Worm (Caenorhabditis elegans) whole organism, late embryonic: Measurements from ENCODE around the gene F54H5.14.

Source experiments
- C08G9.2 ChIP-seq: sonication (generic microtip); optimal IDR thresholded peaks from 2 replicates; lab custom pipeline; 2016; ENCODE audit warnings: mild to moderate bottlenecking, missing genetic modification characterization, moderate library complexity, missing compliant biosample characterization
- C38D4.7 ChIP-seq: fragments of 200-800 bp; sonication (Bioruptor generic); optimal IDR thresholded peaks from 2 replicates; lab custom pipeline; 2018; ENCODE audit warnings: mild to moderate bottlenecking, missing genetic modification characterization, moderate library complexity, missing compliant biosample characterization
- F13H6.1 ChIP-seq: sonication (generic microtip); optimal IDR thresholded peaks from 2 replicates; lab custom pipeline; 2016; ENCODE audit warnings: missing genetic modification characterization, missing compliant biosample characterization
- K02D7.2 ChIP-seq: sonication (generic microtip); optimal IDR thresholded peaks from 2 replicates; lab custom pipeline; 2017; ENCODE audit warnings: mild to moderate bottlenecking, missing genetic modification characterization, missing compliant biosample characterization
- Y22D7AL.16 ChIP-seq: sonication (generic microtip); optimal IDR thresholded peaks from 2 replicates; lab custom pipeline; 2016; ENCODE audit warnings: missing genetic modification characterization, missing compliant biosample characterization
- ceh-14 ChIP-seq: sonication (generic microtip); optimal IDR thresholded peaks from 2 replicates; lab custom pipeline; 2016; ENCODE audit warnings: missing genotype, missing genetic modification characterization, missing compliant biosample characterization
- ceh-18 ChIP-seq: sonication (generic microtip); optimal IDR thresholded peaks from 2 replicates; lab custom pipeline; 2016; ENCODE audit warnings: missing genetic modification characterization, missing compliant biosample characterization
- ceh-2 ChIP-seq: sonication (generic microtip); optimal IDR thresholded peaks from 2 replicates; lab custom pipeline; 2016; ENCODE audit warnings: missing genotype, missing genetic modification characterization, missing compliant biosample characterization
- ceh-22 ChIP-seq: sonication (generic microtip); optimal IDR thresholded peaks from 2 replicates; lab custom pipeline; 2017; ENCODE audit warnings: missing biosample characterization, missing genetic modification characterization
- ceh-24 ChIP-seq: sonication (generic microtip); optimal IDR thresholded peaks from 2 replicates; lab custom pipeline; 2016; ENCODE audit warnings: mild to moderate bottlenecking, missing genetic modification characterization, missing compliant biosample characterization
- ceh-30 ChIP-seq: fragments of 150-350 bp; optimal IDR thresholded peaks from 2 replicates; lab custom pipeline; 2014; ENCODE audit warnings: missing biosample characterization, missing genetic modification characterization
- ceh-34 ChIP-seq: sonication (generic microtip); optimal IDR thresholded peaks from 2 replicates; lab custom pipeline; 2016; ENCODE audit warnings: mild to moderate bottlenecking, missing genetic modification characterization, missing compliant biosample characterization
- ceh-6 ChIP-seq: fragments of 200-800 bp; sonication (Bioruptor generic); optimal IDR thresholded peaks from 2 replicates; lab custom pipeline; 2018; ENCODE audit warnings: mild to moderate bottlenecking, missing genetic modification characterization, missing compliant biosample characterization
- ceh-9 ChIP-seq: sonication (generic microtip); optimal IDR thresholded peaks from 2 replicates; lab custom pipeline; 2016; ENCODE audit warnings: mild to moderate bottlenecking, missing genetic modification characterization, inconsistent platforms, missing compliant biosample characterization
- che-1 ChIP-seq: sonication (generic microtip); optimal IDR thresholded peaks from 2 replicates; lab custom pipeline; 2016; ENCODE audit warnings: mild to moderate bottlenecking, missing genetic modification characterization, missing compliant biosample characterization
- dmd-4 ChIP-seq: sonication (generic microtip); optimal IDR thresholded peaks from 2 replicates; lab custom pipeline; 2016; ENCODE audit warnings: borderline replicate concordance, missing genetic modification characterization, missing compliant biosample characterization
- dve-1 ChIP-seq: sonication (generic microtip); optimal IDR thresholded peaks from 2 replicates; lab custom pipeline; 2017; ENCODE audit warnings: antibody characterized with exemption, mild to moderate bottlenecking, missing genetic modification characterization, missing compliant biosample characterization
- elt-2 ChIP-seq: sonication (generic microtip); optimal IDR thresholded peaks from 2 replicates; lab custom pipeline; 2016; ENCODE audit warnings: missing genetic modification reagents, missing genetic modification characterization, missing compliant biosample characterization
- elt-4 ChIP-seq: sonication (generic microtip); optimal IDR thresholded peaks from 2 replicates; lab custom pipeline; 2016; ENCODE audit warnings: missing genetic modification characterization, missing compliant biosample characterization
- eyg-1 ChIP-seq: sonication (generic microtip); optimal IDR thresholded peaks from 2 replicates; lab custom pipeline; 2016; ENCODE audit warnings: missing genotype, missing genetic modification characterization, missing compliant biosample characterization
- fax-1 ChIP-seq: sonication (generic microtip); optimal IDR thresholded peaks from 2 replicates; lab custom pipeline; 2016; ENCODE audit warnings: missing genotype, missing genetic modification characterization, missing compliant biosample characterization
- hlh-13 ChIP-seq: fragments of 200-800 bp; sonication (Bioruptor generic); optimal IDR thresholded peaks from 2 replicates; lab custom pipeline; 2018; ENCODE audit warnings: mild to moderate bottlenecking, missing genetic modification characterization, missing compliant biosample characterization
- hlh-15 ChIP-seq: sonication (generic microtip); optimal IDR thresholded peaks from 2 replicates; lab custom pipeline; 2016; ENCODE audit warnings: missing genetic modification characterization, missing compliant biosample characterization
- hlh-8 ChIP-seq: sonication (generic microtip); optimal IDR thresholded peaks from 2 replicates; lab custom pipeline; 2016; ENCODE audit warnings: missing genotype, missing genetic modification characterization, missing compliant biosample characterization
- lim-6 ChIP-seq: sonication (generic microtip); optimal IDR thresholded peaks from 2 replicates; lab custom pipeline; 2016; ENCODE audit warnings: missing genetic modification characterization, missing compliant biosample characterization
- madf-2 ChIP-seq: sonication (generic microtip); optimal IDR thresholded peaks from 2 replicates; lab custom pipeline; 2017; ENCODE audit warnings: missing genetic modification characterization, missing compliant biosample characterization
- nfya-1 ChIP-seq: sonication (generic microtip); optimal IDR thresholded peaks from 2 replicates; lab custom pipeline; 2017; ENCODE audit warnings: missing genetic modification characterization, mild to moderate bottlenecking, missing compliant biosample characterization, antibody characterized with exemption, moderate library complexity
- nhr-11 ChIP-seq: fragments of 150-350 bp; optimal IDR thresholded peaks from 2 replicates; lab custom pipeline; 2014; ENCODE audit warnings: missing biosample characterization, missing genetic modification characterization
- odd-2 ChIP-seq: sonication (generic microtip); optimal IDR thresholded peaks from 2 replicates; lab custom pipeline; 2017; ENCODE audit warnings: antibody characterized with exemption, mild to moderate bottlenecking, missing genetic modification characterization, missing compliant biosample characterization
- pag-3 ChIP-seq: sonication (generic microtip); optimal IDR thresholded peaks from 2 replicates; lab custom pipeline; 2016; ENCODE audit warnings: missing compliant biosample characterization, missing genetic modification characterization, borderline replicate concordance
- pat-9 ChIP-seq: fragments of 200-800 bp; sonication (Bioruptor generic); optimal IDR thresholded peaks from 2 replicates; lab custom pipeline; 2018; ENCODE audit warnings: mild to moderate bottlenecking, missing genetic modification characterization, moderate library complexity, missing compliant biosample characterization
- pax-1 ChIP-seq: fragments of 150-350 bp; optimal IDR thresholded peaks from 2 replicates; lab custom pipeline; 2014; ENCODE audit warnings: missing biosample characterization, missing genetic modification characterization
- pha-2 ChIP-seq: sonication (generic microtip); optimal IDR thresholded peaks from 2 replicates; lab custom pipeline; 2017; ENCODE audit warnings: mild to moderate bottlenecking, missing genetic modification characterization, missing compliant biosample characterization
- rnt-1 ChIP-seq: sonication (generic microtip); optimal IDR thresholded peaks from 2 replicates; lab custom pipeline; 2016; ENCODE audit warnings: missing genetic modification characterization, missing compliant biosample characterization
- sdc-2 ChIP-seq: sonication (generic microtip); optimal IDR thresholded peaks from 2 replicates; lab custom pipeline; 2016; ENCODE audit warnings: missing genotype, missing genetic modification characterization, missing compliant biosample characterization
- sox-2 ChIP-seq: fragments of 200-800 bp; sonication (Bioruptor generic); IDR thresholded peaks from 2 replicates; pipeline ENCODE4 v1.3.6; 2022; ENCODE audit warnings: missing genetic modification reagents, missing genetic modification characterization, missing compliant biosample characterization
- syd-9 ChIP-seq: sonication (generic microtip); optimal IDR thresholded peaks from 2 replicates; lab custom pipeline; 2016; ENCODE audit warnings: mild to moderate bottlenecking, missing genetic modification characterization, moderate library complexity, missing compliant biosample characterization
- tbx-7 ChIP-seq: sonication (generic microtip); optimal IDR thresholded peaks from 2 replicates; lab custom pipeline; 2016; ENCODE audit warnings: missing genotype, missing genetic modification characterization, missing compliant biosample characterization
- ttx-3 ChIP-seq: sonication (generic microtip); optimal IDR thresholded peaks from 2 replicates; lab custom pipeline; 2016; ENCODE audit warnings: missing genetic modification reagents, missing genetic modification characterization, missing compliant biosample characterization
- unc-3 ChIP-seq, 2 experiments: fragments of 200-800 bp in 1 of 2; sonication (Bioruptor generic) in 1 of 2; sonication (generic microtip) in 1 of 2; conservative IDR thresholded peaks in 1 of 2; optimal IDR thresholded peaks in 1 of 2; 2 replicates each; pipeline versions ENCODE4 v1.3.6 to Lab custom; 2016 to 2022; ENCODE audit warnings: missing compliant biosample characterization in 2 of 2, missing genetic modification characterization in 2 of 2, missing genetic modification reagents in 1 of 2
- unc-55 ChIP-seq: sonication (generic microtip); optimal IDR thresholded peaks from 2 replicates; lab custom pipeline; 2017; ENCODE audit warnings: missing biosample characterization, missing genetic modification reagents, missing genetic modification characterization
- unc-86 ChIP-seq: sonication (generic microtip); optimal IDR thresholded peaks from 2 replicates; lab custom pipeline; 2016; ENCODE audit warnings: missing genetic modification characterization, missing compliant biosample characterization
- zip-5 ChIP-seq: sonication (generic microtip); optimal IDR thresholded peaks from 2 replicates; lab custom pipeline; 2016; ENCODE audit warnings: missing genetic modification characterization, missing compliant biosample characterization

The F54H5.14 gene

ce11 chrII:6619007-6619406 is 6.2 kb downstream of the F54H5.14 start:
- TF ChIP-seq ceh-30 (no peak), hlh-8 (tag; lab: Kevin White, UChicago) (no peak), unc-3 (GFP tag; conservative IDR thresholded peaks at IDR 0.05; lab: Robert Waterston, UW) (no peak), unc-3 (tag; optimal IDR thresholded peaks at IDR 0.05; lab: Kevin White, UChicago) (no peak), odd-2 (tag; lab: Kevin White, UChicago) (no peak), che-1 (tag; lab: Kevin White, UChicago) (no peak), Y22D7AL.16 (tag; lab: Kevin White, UChicago) (no peak), ceh-22 (tag; lab: Kevin White, UChicago) (no peak), C38D4.7 (GFP tag; lab: Kevin White, UChicago) (no peak), dve-1 (tag; lab: Kevin White, UChicago) (no peak), unc-86 (tag; lab: Kevin White, UChicago) (no peak), ceh-2 (tag; lab: Kevin White, UChicago) (no peak), sdc-2 (tag; lab: Kevin White, UChicago) (no peak), ceh-34 (tag; lab: Kevin White, UChicago) (no peak), nfya-1 (tag; lab: Kevin White, UChicago) (no peak), syd-9 (tag; lab: Kevin White, UChicago) (no peak), elt-4 (tag; lab: Kevin White, UChicago) (no peak), ceh-18 (tag; lab: Kevin White, UChicago) (no peak), hlh-13 (no peak), pat-9 (tag; lab: Kevin White, UChicago) (no peak), eyg-1 (tag; lab: Kevin White, UChicago) (no peak)

- TF ChIP-seq fax-1 (tag; lab: Kevin White, UChicago) (no peak), dve-1 (tag; lab: Kevin White, UChicago) (no peak), elt-2 (tag; lab: Kevin White, UChicago) (no peak), tbx-7 (tag; lab: Kevin White, UChicago) (no peak), ceh-24 (no peak), pha-2 (tag; lab: Kevin White, UChicago) (no peak), eyg-1 (tag; lab: Kevin White, UChicago) (no peak), ttx-3 (tag; lab: Kevin White, UChicago) (no peak), C08G9.2 (no peak), lim-6 (tag; lab: Kevin White, UChicago) (no peak), hlh-15 (tag; lab: Kevin White, UChicago) (no peak), hlh-8 (tag; lab: Kevin White, UChicago) (no peak), K02D7.2 (tag; lab: Kevin White, UChicago) (no peak), ceh-9 (tag; lab: Kevin White, UChicago) (no peak), pat-9 (tag; lab: Kevin White, UChicago) (no peak), madf-2 (tag; lab: Kevin White, UChicago) (no peak), sox-2 (GFP tag; lab: Robert Waterston, UW) (no peak), sdc-2 (tag; lab: Kevin White, UChicago) (no peak), ceh-18 (tag; lab: Kevin White, UChicago) (no peak), Y22D7AL.16 (tag; lab: Kevin White, UChicago) (no peak)
Observed at ce11 chrII:6616770-6617169, 8.4 kb downstream of the F54H5.14 start, which contains the start of gene klf-3. TSS of gene klf-3 (plus strand) at chrII:6616878.

ce11 chrII:6616135-6616534 is 9.1 kb downstream of the F54H5.14 start:
- no peak for TF ChIP-seq ceh-6 (GFP tag; lab: Kevin White, UChicago)
- TF ChIP-seq rnt-1 (tag; lab: Kevin White, UChicago) = no peak
- TF ChIP-seq F13H6.1 (tag; lab: Kevin White, UChicago) = no peak
- TF ChIP-seq unc-3 (GFP tag; conservative IDR thresholded peaks at IDR 0.05; lab: Robert Waterston, UW) = no peak
- TF ChIP-seq unc-3 (tag; optimal IDR thresholded peaks at IDR 0.05; lab: Kevin White, UChicago) = no peak
- TF ChIP-seq pag-3 (tag; lab: Kevin White, UChicago) = no peak
- TF ChIP-seq ceh-2 (tag; lab: Kevin White, UChicago) = no peak
- TF ChIP-seq ceh-14 (tag; lab: Kevin White, UChicago) = no peak
- TF ChIP-seq unc-55 (GFP tag; lab: Kevin White, UChicago) = no peak
- no peak for TF ChIP-seq pax-1
- TF ChIP-seq nhr-11 (tag; lab: Kevin White, UChicago) = no peak
- no peak for TF ChIP-seq lim-6 (tag; lab: Kevin White, UChicago)
- no peak for TF ChIP-seq unc-86 (tag; lab: Kevin White, UChicago)
- TF ChIP-seq ceh-22 (tag; lab: Kevin White, UChicago) = no peak
- no peak for TF ChIP-seq zip-5
- TF ChIP-seq sox-2 (GFP tag; lab: Robert Waterston, UW) = no peak
- no peak for TF ChIP-seq ttx-3 (tag; lab: Kevin White, UChicago)
- no peak for TF ChIP-seq C38D4.7 (GFP tag; lab: Kevin White, UChicago)
- no peak for TF ChIP-seq odd-2 (tag; lab: Kevin White, UChicago)
- TF ChIP-seq dmd-4 = no peak
